Worm (Caenorhabditis elegans): ENCODE results near the gene Y17G9B.2.

Y17G9B.2 gene

DNA sequence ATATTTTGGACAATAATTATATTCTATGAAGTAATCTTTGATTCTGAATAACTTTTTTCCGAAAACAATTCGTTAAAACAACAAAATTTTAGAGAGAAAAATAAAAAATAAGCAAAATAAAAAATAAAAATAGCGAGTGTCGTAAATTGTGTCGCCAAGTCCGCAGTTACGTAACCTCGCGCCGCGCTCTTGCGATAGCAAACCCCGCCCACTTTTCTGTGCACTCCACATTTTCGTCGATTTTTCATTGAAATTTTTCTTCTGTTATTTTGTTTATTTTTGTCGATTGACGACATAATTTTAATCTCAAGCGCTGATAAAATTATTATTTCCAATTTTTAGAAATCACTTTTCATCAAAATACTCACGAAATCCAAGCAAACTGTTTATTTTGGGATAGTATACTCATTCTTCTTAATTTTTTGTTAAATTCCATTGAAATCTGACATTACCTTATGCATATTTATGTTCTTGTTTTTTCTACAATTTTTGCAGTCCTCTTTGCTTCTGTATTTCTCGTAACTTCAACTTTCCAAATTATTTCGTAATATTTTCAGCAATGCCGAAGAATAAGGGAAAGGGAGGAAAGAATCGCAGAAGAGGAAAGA, 46.5 kb downstream of the Y17G9B.2 start, which contains the start of gene eif-1.A:
TSS of gene eif-1.A (plus strand) at position 558 of the 608 bp plus-strand sequence.
- TF ChIP-seq unc-39 (tag; optimal IDR thresholded peaks at IDR 0.05), result no peak
- TF ChIP-seq ceh-28 (tag; optimal IDR thresholded peaks at IDR 0.05), result no peak
- TF ChIP-seq ceh-82 (tag; optimal IDR thresholded peaks at IDR 0.05), result no peak
- peak; percentile 63 for TF ChIP-seq nhr-23 (tag; optimal IDR thresholded peaks at IDR 0.05)
- no peak for TF ChIP-seq zag-1 (tag; optimal IDR thresholded peaks at IDR 0.05)
- TF ChIP-seq lin-15B (tag; optimal IDR thresholded peaks at IDR 0.05), result peak; percentile 74
- no peak for TF ChIP-seq fkh-2 (tag; optimal IDR thresholded peaks at IDR 0.05)
- no peak for TF ChIP-seq eor-1 (tag; optimal IDR thresholded peaks at IDR 0.05)
- TF ChIP-seq egl-5 (tag; optimal IDR thresholded peaks at IDR 0.05), result no peak
- TF ChIP-seq sea-2 (GFP tag; optimal IDR thresholded peaks at IDR 0.05), result no peak
- TF ChIP-seq nhr-43 (tag; optimal IDR thresholded peaks at IDR 0.05; ENCODE audit: poor library complexity, severe bottlenecking), result peak; percentile 27
- no peak for TF ChIP-seq mml-1 (tag; optimal IDR thresholded peaks at IDR 0.05)
- TF ChIP-seq elt-3 (tag; optimal IDR thresholded peaks at IDR 0.05), result no peak
- no peak for TF ChIP-seq pha-4 (tag; optimal IDR thresholded peaks at IDR 0.05)
- TF ChIP-seq ztf-4 (tag; optimal IDR thresholded peaks at IDR 0.05), result no peak
- no peak for TF ChIP-seq nhr-11 (tag; optimal IDR thresholded peaks at IDR 0.05)
- TF ChIP-seq tbx-2 (tag; optimal IDR thresholded peaks at IDR 0.05), result no peak
- TF ChIP-seq hmg-11 (tag; optimal IDR thresholded peaks at IDR 0.05), result peak; percentile 77
- no peak for TF ChIP-seq unc-62 (GFP tag; optimal IDR thresholded peaks at IDR 0.05)
- TF ChIP-seq ztf-11 (tag; optimal IDR thresholded peaks at IDR 0.05), result no peak
- TF ChIP-seq nhr-12 (tag; optimal IDR thresholded peaks at IDR 0.05), result no peak
- TF ChIP-seq aly-2 (tag; optimal IDR thresholded peaks at IDR 0.05), result no peak
- peak; percentile 77 for TF ChIP-seq nfya-1 (tag; optimal IDR thresholded peaks at IDR 0.05; ENCODE audit: insufficient read depth)
- TF ChIP-seq pqm-1 (tag; optimal IDR thresholded peaks at IDR 0.05), result peak; percentile 8
- peak; percentile 79 for TF ChIP-seq snpc-4 (tag; optimal IDR thresholded peaks at IDR 0.05)
- TF ChIP-seq fkh-10 (GFP tag; optimal IDR thresholded peaks at IDR 0.05), result no peak
- TF ChIP-seq ceh-16 (tag; optimal IDR thresholded peaks at IDR 0.05), result no peak
- no peak for TF ChIP-seq daf-12 (tag; optimal IDR thresholded peaks at IDR 0.05)
- no peak for TF ChIP-seq jun-1 (tag; optimal IDR thresholded peaks at IDR 0.05)
- no peak for TF ChIP-seq skn-1 (tag; optimal IDR thresholded peaks at IDR 0.05)
- no peak for TF ChIP-seq nhr-77 (tag; optimal IDR thresholded peaks at IDR 0.05)
- TF ChIP-seq lin-39 (tag; optimal IDR thresholded peaks at IDR 0.05), result peak; percentile 72
- no peak for TF ChIP-seq ZK546.5 (tag; optimal IDR thresholded peaks at IDR 0.05)
- TF ChIP-seq nhr-25 (tag; optimal IDR thresholded peaks at IDR 0.05), result no peak
- no peak for TF ChIP-seq elt-1 (tag; optimal IDR thresholded peaks at IDR 0.05)
- no peak for TF ChIP-seq ceh-9 (tag; optimal IDR thresholded peaks at IDR 0.05)
- TF ChIP-seq fos-1 (tag; optimal IDR thresholded peaks at IDR 0.05), result no peak
- peak; percentile 39 for TF ChIP-seq R02D3.7 (tag; optimal IDR thresholded peaks at IDR 0.05)
- no peak for TF ChIP-seq nhr-67 (tag; optimal IDR thresholded peaks at IDR 0.05)
- TF ChIP-seq egl-27 (tag; optimal IDR thresholded peaks at IDR 0.05), result no peak
- TF ChIP-seq nhr-76 (tag; optimal IDR thresholded peaks at IDR 0.05), result no peak
- TF ChIP-seq nhr-28 (tag; optimal IDR thresholded peaks at IDR 0.05), result no peak
- peak; percentile 11 for TF ChIP-seq elt-2 (tag; optimal IDR thresholded peaks at IDR 0.05)
- TF ChIP-seq nhr-237 (tag; optimal IDR thresholded peaks at IDR 0.05), result no peak
- TF ChIP-seq lsy-12 (tag; optimal IDR thresholded peaks at IDR 0.05), result no peak
- TF ChIP-seq ama-1 (optimal IDR thresholded peaks at IDR 0.05), result no peak
- no peak for TF ChIP-seq mdl-1 (tag; optimal IDR thresholded peaks at IDR 0.05)
